Worm (Caenorhabditis elegans): Measurements from ENCODE around the gene adt-2.

DNA sequence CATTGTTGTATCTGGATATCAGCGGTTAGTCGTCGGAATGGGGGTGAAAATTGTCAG lies 12.6 kb upstream of the adt-2 start, which contains the start of the genes unc-98 and F08C6.18:
- no peak for TF ChIP-seq lsy-2 (tag; optimal IDR thresholded peaks at IDR 0.05)
- no peak for TF ChIP-seq fos-1 (tag; optimal IDR thresholded peaks at IDR 0.05)
- TF ChIP-seq mbf-1 (tag; optimal IDR thresholded peaks at IDR 0.05) = no peak
- no peak for TF ChIP-seq nhr-11 (tag; optimal IDR thresholded peaks at IDR 0.05)
- TF ChIP-seq unc-39 (tag; optimal IDR thresholded peaks at IDR 0.05) = no peak
- TF ChIP-seq nhr-237 (tag; optimal IDR thresholded peaks at IDR 0.05) = no peak
- TF ChIP-seq ztf-11 (tag; optimal IDR thresholded peaks at IDR 0.05) = no peak
- no peak for TF ChIP-seq mab-5 (tag; optimal IDR thresholded peaks at IDR 0.05)
- TF ChIP-seq zag-1 (tag; optimal IDR thresholded peaks at IDR 0.05) = no peak
- no peak for TF ChIP-seq unc-62 (GFP tag; optimal IDR thresholded peaks at IDR 0.05)
- TF ChIP-seq lin-13 (GFP tag; optimal IDR thresholded peaks at IDR 0.05) = no peak
- TF ChIP-seq ZK546.5 (tag; optimal IDR thresholded peaks at IDR 0.05) = no peak
- TF ChIP-seq ceh-82 (tag; optimal IDR thresholded peaks at IDR 0.05) = no peak

Data from whole organism, L2 larva.